Worm (Caenorhabditis elegans) whole organism, young adult: ENCODE measurements around the gene hlh-25.

Experiments used
- C17E4.6 ChIP-seq: fragments of 200-800 bp; sonication (Bioruptor generic); IDR thresholded peaks from 2 replicates; pipeline ENCODE4 v1.3.6; 2022; ENCODE audit warnings: missing genetic modification reagents, missing genetic modification characterization, missing compliant biosample characterization
- F10E7.11 ChIP-seq: sonication (generic microtip); optimal IDR thresholded peaks from 2 replicates; lab custom pipeline; 2017; ENCODE audit warnings: mild to moderate bottlenecking, missing genetic modification characterization, moderate library complexity, missing compliant biosample characterization
- ceh-27 ChIP-seq: fragments of 200-800 bp; sonication (Bioruptor generic); optimal IDR thresholded peaks from 2 replicates; lab custom pipeline; 2018; ENCODE audit warnings: mild to moderate bottlenecking, missing genetic modification characterization, moderate library complexity, missing compliant biosample characterization
- egrh-3 ChIP-seq: fragments of 200-800 bp; sonication (Bioruptor generic); IDR thresholded peaks from 2 replicates; pipeline ENCODE4 v1.3.6; 2022; ENCODE audit warnings: missing genetic modification reagents, missing genetic modification characterization, missing compliant biosample characterization
- ekl-4 ChIP-seq: fragments of 200-800 bp; sonication (Bioruptor generic); IDR thresholded peaks from 2 replicates; pipeline ENCODE4 v1.3.6; 2022; ENCODE audit warnings: missing genetic modification reagents, missing genetic modification characterization, missing compliant biosample characterization
- hlh-26 ChIP-seq: fragments of 200-800 bp; sonication (Bioruptor generic); conservative IDR thresholded peaks from 2 replicates; pipeline ENCODE4 v1.3.6; 2022; ENCODE audit warnings: missing genetic modification reagents, missing genetic modification characterization, missing compliant biosample characterization
- lin-54 ChIP-seq: fragments of 200-800 bp; sonication (Bioruptor generic); optimal IDR thresholded peaks from 2 replicates; lab custom pipeline; 2018; ENCODE audit warnings: mild to moderate bottlenecking, missing genetic modification characterization, missing compliant biosample characterization
- madf-8 ChIP-seq: fragments of 200-800 bp; sonication (Bioruptor generic); conservative IDR thresholded peaks from 2 replicates; pipeline ENCODE4 v1.3.6; 2022; ENCODE audit warnings: missing genetic modification reagents, missing genetic modification characterization, missing compliant biosample characterization
- rec-8 ChIP-seq, 2 experiments: sonication (generic microtip); optimal IDR thresholded peaks; 2 replicates each; lab custom pipeline; 2016; ENCODE audit warnings: mild to moderate bottlenecking in 2 of 2, missing genetic modification characterization in 2 of 2, missing genetic modification reagents in 2 of 2, missing genotype in 2 of 2, missing biosample characterization in 1 of 2, missing compliant biosample characterization in 1 of 2, moderate library complexity in 1 of 2
- snpc-1.1 ChIP-seq: sonication (generic microtip); optimal IDR thresholded peaks from 2 replicates; lab custom pipeline; 2017; ENCODE audit warnings: missing genetic modification characterization, mild to moderate bottlenecking, missing compliant biosample characterization, antibody characterized with exemption, moderate library complexity, missing genotype, missing genetic modification reagents; ENCODE audit not compliant: insufficient read depth
- snpc-4 ChIP-seq, 5 experiments: fragments of 150-350 bp in 1 of 5; sonication (generic microtip) in 4 of 5; optimal IDR thresholded peaks; 2 replicates each; lab custom pipeline; 2014 to 2018; ENCODE audit warnings: missing genetic modification characterization in 5 of 5, missing biosample characterization in 3 of 5, antibody characterized with exemption in 2 of 5, mild to moderate bottlenecking in 2 of 5, missing compliant biosample characterization in 2 of 5, missing genotype in 2 of 5, moderate library complexity in 2 of 5, missing genetic modification reagents in 1 of 5

ce11 chrII:5570272-5570671 is 35.2 kb downstream of the hlh-25 start, which contains the start of the genes C17C3.1 and C17C3.15:
- TF ChIP-seq egrh-3 (GFP tag; lab: Robert Waterston, UW) (no peak), ceh-27 (GFP tag; lab: Kevin White, UChicago) (no peak), F10E7.11 (tag; lab: Kevin White, UChicago) (no peak), madf-8 (GFP tag; lab: Robert Waterston, UW) (no peak), lin-54 (GFP tag; lab: Kevin White, UChicago) (no peak), ekl-4 (no peak), hlh-26 (no peak), snpc-4 (GFP tag; optimal IDR thresholded peaks at IDR 0.05; lab: Kevin White, UChicago) (no peak), snpc-4 (tag; optimal IDR thresholded peaks at IDR 0.05; lab: Kevin White, UChicago) (no peak), rec-8 (tag; optimal IDR thresholded peaks at IDR 0.05; lab: Kevin White, UChicago) (no peak), snpc-1.1 (no peak), C17E4.6 (no peak)
